1 fruit fly cellular context compared by ENCODE assay signal in genomic region chr3L:7861807-7862206, dm6.
A peak's percentile ranks its signal among the peaks of the same experiment; 100 is the strongest.
TF ChIP-seq lines count a peak whose summit lies in the region.

No protein-coding gene starts in this region.

TF ChIP-seq in whole organism, embryonic, 481 proteins besides CTCF, POLR2A, EP300 and RAD21 (continued from another document):
- TF ChIP-seq CG17361 (GFP tag; IDR thresholded peaks at IDR 0.05; lab: Robert Waterston, UW), result 0 out of 3 replicates have a peak, but pooled peaks have one; percentile 6
- peak; percentile 20 for TF ChIP-seq CG10654 (GFP tag; optimal IDR thresholded peaks at IDR 0.05; lab: Kevin White, UChicago)
- TF ChIP-seq CG12391 (tag; optimal IDR thresholded peaks at IDR 0.05; lab: Kevin White, UChicago), result peak; percentile 69
- no peak; the same call in 1 of the 2 replicates for TF ChIP-seq Rfx (GFP tag; IDR thresholded peaks at IDR 0.05; lab: Robert Waterston, UW)
- no peak for TF ChIP-seq inv (GFP tag; IDR thresholded peaks at IDR 0.05; lab: Robert Waterston, UW; ENCODE audit: partially characterized antibody)
- peak; percentile 3 for TF ChIP-seq psq (GFP tag; optimal IDR thresholded peaks at IDR 0.05; lab: Kevin White, UChicago)
- TF ChIP-seq CG14014 (GFP tag; IDR thresholded peaks at IDR 0.05; lab: Robert Waterston, UW), result no peak
- no peak for TF ChIP-seq Nf-YC (tag; optimal IDR thresholded peaks at IDR 0.05; lab: Kevin White, UChicago)
- no peak for TF ChIP-seq Hr78 (GFP tag; optimal IDR thresholded peaks at IDR 0.05; lab: Kevin White, UChicago)
- no peak for TF ChIP-seq bowl (GFP tag; IDR thresholded peaks at IDR 0.05; lab: Robert Waterston, UW)
- peak; percentile 20 for TF ChIP-seq Six4 (GFP tag; optimal IDR thresholded peaks at IDR 0.05; lab: Kevin White, UChicago)
- TF ChIP-seq CG15514 (GFP tag; optimal IDR thresholded peaks at IDR 0.05; lab: Kevin White, UChicago), result no peak
- TF ChIP-seq ind (GFP tag; optimal IDR thresholded peaks at IDR 0.05; lab: Kevin White, UChicago), result peak; percentile 25
- TF ChIP-seq CG13894 (tag; optimal IDR thresholded peaks at IDR 0.05; lab: Kevin White, UChicago), result no peak
- no peak for TF ChIP-seq Hand (GFP tag; optimal IDR thresholded peaks at IDR 0.05; lab: Kevin White, UChicago)
- TF ChIP-seq zen (tag; optimal IDR thresholded peaks at IDR 0.05; lab: Kevin White, UChicago), result no peak
- no peak for TF ChIP-seq Elba2 (GFP tag; optimal IDR thresholded peaks at IDR 0.05; lab: Kevin White, UChicago)
- TF ChIP-seq sd (tag; optimal IDR thresholded peaks at IDR 0.05; lab: Kevin White, UChicago), result no peak
- TF ChIP-seq Xrp1 (GFP tag; IDR thresholded peaks at IDR 0.05; lab: Robert Waterston, UW), result peak; percentile 33; the same call in 1 of the 2 replicates
- no peak for TF ChIP-seq lmd (GFP tag; IDR thresholded peaks at IDR 0.05; lab: Robert Waterston, UW)
- no peak for TF ChIP-seq chif (GFP tag; optimal IDR thresholded peaks at IDR 0.05; lab: Kevin White, UChicago)
- TF ChIP-seq bigmax (GFP tag; optimal IDR thresholded peaks at IDR 0.05; lab: Kevin White, UChicago), result no peak
- TF ChIP-seq dmrt11E (tag; optimal IDR thresholded peaks at IDR 0.05; lab: Kevin White, UChicago), result peak; percentile 79
- peak; percentile 24 for TF ChIP-seq CG9727 (GFP tag; optimal IDR thresholded peaks at IDR 0.05; lab: Kevin White, UChicago)
- TF ChIP-seq CG6854 (GFP tag; optimal IDR thresholded peaks at IDR 0.05; lab: Kevin White, UChicago), result no peak
- peak; percentile 22; the same call in 2 of the 3 replicates for TF ChIP-seq row (GFP tag; IDR thresholded peaks at IDR 0.05; lab: Robert Waterston, UW)
- TF ChIP-seq CG6254 (GFP tag; optimal IDR thresholded peaks at IDR 0.05; lab: Kevin White, UChicago), result no peak
- TF ChIP-seq dpn (GFP tag; optimal IDR thresholded peaks at IDR 0.05; lab: Kevin White, UChicago), result peak in 1 of 2 experiments; percentile 30
- peak; percentile 21 for TF ChIP-seq Hr3 (GFP tag; optimal IDR thresholded peaks at IDR 0.05; lab: Kevin White, UChicago)
- peak; percentile 48 for TF ChIP-seq trem (tag; optimal IDR thresholded peaks at IDR 0.05; lab: Kevin White, UChicago)
- no peak for TF ChIP-seq Hsf (GFP tag; optimal IDR thresholded peaks at IDR 0.05; lab: Kevin White, UChicago)
- TF ChIP-seq ken (GFP tag; IDR thresholded peaks at IDR 0.05; lab: Robert Waterston, UW), result no peak
- no peak for TF ChIP-seq fd102C (GFP tag; optimal IDR thresholded peaks at IDR 0.05; lab: Kevin White, UChicago)
- peak; percentile 58 for TF ChIP-seq slbo (GFP tag; IDR thresholded peaks at IDR 0.05; lab: Robert Waterston, UW)
- no peak for TF ChIP-seq ap (GFP tag; IDR thresholded peaks at IDR 0.05; lab: Robert Waterston, UW)
- TF ChIP-seq zf30C (GFP tag; optimal IDR thresholded peaks at IDR 0.05; lab: Kevin White, UChicago), result peak; percentile 54
- TF ChIP-seq Gug (GFP tag; IDR thresholded peaks at IDR 0.05; lab: Robert Waterston, UW), result no peak
- TF ChIP-seq CG30403 (GFP tag; optimal IDR thresholded peaks at IDR 0.05; lab: Kevin White, UChicago), result peak; percentile 43
- TF ChIP-seq CG18764 (GFP tag; optimal IDR thresholded peaks at IDR 0.05; lab: Kevin White, UChicago), result peak; percentile 12
- no peak for TF ChIP-seq CG34422 (GFP tag; IDR thresholded peaks at IDR 0.05; lab: Robert Waterston, UW)
- no peak for TF ChIP-seq CG17612 (GFP tag; IDR thresholded peaks at IDR 0.05; lab: Robert Waterston, UW)
- TF ChIP-seq so (GFP tag; IDR thresholded peaks at IDR 0.05; lab: Robert Waterston, UW), result no peak
- TF ChIP-seq stc (GFP tag; IDR thresholded peaks at IDR 0.05; lab: Robert Waterston, UW), result peak; percentile 43; the same call in 1 of the 2 replicates
- TF ChIP-seq MESR4 (GFP tag; optimal IDR thresholded peaks at IDR 0.05; lab: Kevin White, UChicago), result no peak
- TF ChIP-seq E2f1 (GFP tag; IDR thresholded peaks at IDR 0.05; lab: Robert Waterston, UW), result 0 out of 2 replicates have a peak, but pooled peaks have one; percentile 7
- peak; percentile 52 for TF ChIP-seq CG7839 (tag; optimal IDR thresholded peaks at IDR 0.05; lab: Kevin White, UChicago)
- TF ChIP-seq CG15011 (GFP tag; optimal IDR thresholded peaks at IDR 0.05; lab: Kevin White, UChicago), result no peak
- TF ChIP-seq CG1233 (GFP tag; optimal IDR thresholded peaks at IDR 0.05; lab: Kevin White, UChicago), result no peak
- TF ChIP-seq stwl (tag; optimal IDR thresholded peaks at IDR 0.05; lab: Kevin White, UChicago), result no peak
- TF ChIP-seq gem (tag; optimal IDR thresholded peaks at IDR 0.05; lab: Kevin White, UChicago), result peak; percentile 81
- peak; percentile 3 for TF ChIP-seq CG12659 (GFP tag; optimal IDR thresholded peaks at IDR 0.05; lab: Kevin White, UChicago)
- no peak for TF ChIP-seq CG2875 (GFP tag; optimal IDR thresholded peaks at IDR 0.05; lab: Kevin White, UChicago)
- peak; percentile 21 for TF ChIP-seq CG12104 (GFP tag; optimal IDR thresholded peaks at IDR 0.05; lab: Kevin White, UChicago)
- TF ChIP-seq CG2712 (tag; optimal IDR thresholded peaks at IDR 0.05; lab: Kevin White, UChicago), result peak; percentile 73
- TF ChIP-seq Dref (GFP tag; IDR thresholded peaks at IDR 0.05; lab: Robert Waterston, UW), result no peak
- no peak for TF ChIP-seq Asciz (GFP tag; optimal IDR thresholded peaks at IDR 0.05; lab: Kevin White, UChicago)
- 0 out of 2 replicates have a peak, but pooled peaks have one; percentile 17 for TF ChIP-seq esg (GFP tag; conservative IDR thresholded peaks at IDR 0.05; lab: Robert Waterston, UW)
- peak; percentile 14 for TF ChIP-seq CG17359 (tag; optimal IDR thresholded peaks at IDR 0.05; lab: Kevin White, UChicago)
- TF ChIP-seq dmrt99B (tag; optimal IDR thresholded peaks at IDR 0.05; lab: Kevin White, UChicago), result peak; percentile 53
- peak; percentile 48 for TF ChIP-seq CG4424 (GFP tag; optimal IDR thresholded peaks at IDR 0.05; lab: Kevin White, UChicago)
- peak in 1 of 2 experiments; percentile 62 for TF ChIP-seq Hr51 (GFP tag; optimal IDR thresholded peaks at IDR 0.05; lab: Kevin White, UChicago)
- TF ChIP-seq Hey (tag; optimal IDR thresholded peaks at IDR 0.05; lab: Kevin White, UChicago), result no peak
- peak; percentile 33 for TF ChIP-seq Ptx1 (GFP tag; IDR thresholded peaks at IDR 0.05; lab: Robert Waterston, UW)
- TF ChIP-seq prd (optimal IDR thresholded peaks at IDR 0.05; lab: Kevin White, UChicago), result no peak
- peak; percentile 18; the same call in 1 of the 3 replicates for TF ChIP-seq prd (GFP tag; IDR thresholded peaks at IDR 0.05; lab: Robert Waterston, UW)
- TF ChIP-seq Atf-2 (GFP tag; optimal IDR thresholded peaks at IDR 0.05; lab: Kevin White, UChicago), result no peak
- no peak for TF ChIP-seq ab (GFP tag; optimal IDR thresholded peaks at IDR 0.05; lab: Kevin White, UChicago)
- TF ChIP-seq CoRest (tag; optimal IDR thresholded peaks at IDR 0.05; lab: Kevin White, UChicago), result peak; percentile 65
- no peak for TF ChIP-seq cg (GFP tag; optimal IDR thresholded peaks at IDR 0.05; lab: Kevin White, UChicago)
- TF ChIP-seq CG30020 (tag; optimal IDR thresholded peaks at IDR 0.05; lab: Kevin White, UChicago), result no peak
- peak; percentile 42 for TF ChIP-seq CG1602 (GFP tag; optimal IDR thresholded peaks at IDR 0.05; lab: Kevin White, UChicago)
- peak; percentile 57 for TF ChIP-seq Sox102F (GFP tag; optimal IDR thresholded peaks at IDR 0.05; lab: Kevin White, UChicago)
- no peak for TF ChIP-seq CG3995 (GFP tag; optimal IDR thresholded peaks at IDR 0.05; lab: Kevin White, UChicago)
- TF ChIP-seq ci (GFP tag; IDR thresholded peaks at IDR 0.05; lab: Robert Waterston, UW), result 0 out of 3 replicates have a peak, but pooled peaks have one; percentile 4
- peak; percentile 0 for TF ChIP-seq Xbp1 (GFP tag; optimal IDR thresholded peaks at IDR 0.05; lab: Kevin White, UChicago)
- peak; percentile 61 for TF ChIP-seq CG10267 (tag; optimal IDR thresholded peaks at IDR 0.05; lab: Kevin White, UChicago)
- TF ChIP-seq ase (GFP tag; IDR thresholded peaks at IDR 0.05; lab: Robert Waterston, UW), result no peak
- no peak for TF ChIP-seq jigr1 (GFP tag; IDR thresholded peaks at IDR 0.05; lab: Robert Waterston, UW)
- TF ChIP-seq Pdp1 (GFP tag; optimal IDR thresholded peaks at IDR 0.05; lab: Kevin White, UChicago), result no peak
- TF ChIP-seq CG11695 (GFP tag; IDR thresholded peaks at IDR 0.05; lab: Robert Waterston, UW), result peak; percentile 47; the same call in 1 of the 3 replicates
- peak; percentile 38 for TF ChIP-seq Ssrp (tag; optimal IDR thresholded peaks at IDR 0.05; lab: Kevin White, UChicago)
- peak; percentile 18 for TF ChIP-seq CG2120 (GFP tag; optimal IDR thresholded peaks at IDR 0.05; lab: Kevin White, UChicago)
- no peak for TF ChIP-seq Bgb (GFP tag; IDR thresholded peaks at IDR 0.05; lab: Robert Waterston, UW; ENCODE audit: partially characterized antibody)
- TF ChIP-seq ftz-f1 (GFP tag; optimal IDR thresholded peaks at IDR 0.05; lab: Kevin White, UChicago), result no peak
- TF ChIP-seq Deaf1 (tag; optimal IDR thresholded peaks at IDR 0.05; lab: Kevin White, UChicago), result peak; percentile 24
- no peak for TF ChIP-seq zen2 (GFP tag; IDR thresholded peaks at IDR 0.05; lab: Robert Waterston, UW; ENCODE audit: partially characterized antibody)
- TF ChIP-seq D19A (tag; optimal IDR thresholded peaks at IDR 0.05; lab: Kevin White, UChicago), result peak; percentile 60
- peak; percentile 64 for TF ChIP-seq CG6689 (GFP tag; IDR thresholded peaks at IDR 0.05; lab: Robert Waterston, UW)
- no peak for TF ChIP-seq ham (GFP tag; IDR thresholded peaks at IDR 0.05; lab: Robert Waterston, UW)
- no peak for TF ChIP-seq Dad (GFP tag; optimal IDR thresholded peaks at IDR 0.05; lab: Kevin White, UChicago)
- TF ChIP-seq CG10431 (GFP tag; optimal IDR thresholded peaks at IDR 0.05; lab: Kevin White, UChicago), result no peak
- peak; percentile 57 for TF ChIP-seq CG11504 (tag; optimal IDR thresholded peaks at IDR 0.05; lab: Kevin White, UChicago)
- no peak for TF ChIP-seq cwo (GFP tag; optimal IDR thresholded peaks at IDR 0.05; lab: Kevin White, UChicago)
- peak; percentile 20 for TF ChIP-seq CG4820 (GFP tag; optimal IDR thresholded peaks at IDR 0.05; lab: Kevin White, UChicago)
- peak; percentile 20 for TF ChIP-seq Meics (GFP tag; optimal IDR thresholded peaks at IDR 0.05; lab: Kevin White, UChicago)
- TF ChIP-seq CG17829 (tag; optimal IDR thresholded peaks at IDR 0.05; lab: Kevin White, UChicago), result peak; percentile 52
- no peak for TF ChIP-seq gt (GFP tag; IDR thresholded peaks at IDR 0.05; lab: Robert Waterston, UW)
- TF ChIP-seq hkb (optimal IDR thresholded peaks at IDR 0.05; lab: Kevin White, UChicago), result no peak
- no peak for TF ChIP-seq hkb (GFP tag; IDR thresholded peaks at IDR 0.05; lab: Robert Waterston, UW)
- no peak for TF ChIP-seq NfI (GFP tag; optimal IDR thresholded peaks at IDR 0.05; lab: Kevin White, UChicago)
- 0 out of 2 replicates have a peak, but pooled peaks have one; percentile 10 for TF ChIP-seq ranshi (GFP tag; IDR thresholded peaks at IDR 0.05; lab: Robert Waterston, UW)
- peak; percentile 38 for TF ChIP-seq Hmr (GFP tag; optimal IDR thresholded peaks at IDR 0.05; lab: Kevin White, UChicago)
